Fruit fly (Drosophila melanogaster): ENCODE measurements around the gene CG33099.

The CG33099 gene

dm6 chr3R:22536504-22537423 is 6.4 kb upstream of the CG33099 start (continued):
- TF ChIP-seq Hr51 (GFP tag; optimal IDR thresholded peaks at IDR 0.05) (peak in 1 of 2 experiments; percentile 77), CG3726 (GFP tag; IDR thresholded peaks at IDR 0.05) (0 out of 3 replicates have a peak, but pooled peaks have one; percentile 31), Oaz (GFP tag; IDR thresholded peaks at IDR 0.05) (peak; percentile 40; the same call in 1 of the 2 replicates), Deaf1 (tag; optimal IDR thresholded peaks at IDR 0.05) (peak; percentile 33), slbo (GFP tag; IDR thresholded peaks at IDR 0.05) (peak; percentile 47; the same call in 1 of the 2 replicates), CG17359 (tag; optimal IDR thresholded peaks at IDR 0.05) (peak; percentile 59), CG12071 (GFP tag; optimal IDR thresholded peaks at IDR 0.05) (peak; percentile 11), az2 (GFP tag; optimal IDR thresholded peaks at IDR 0.05) (peak; percentile 29), ken (GFP tag; IDR thresholded peaks at IDR 0.05) (0 out of 3 replicates have a peak, but pooled peaks have one; percentile 14), CG3065 (GFP tag; optimal IDR thresholded peaks at IDR 0.05) (no peak), Xbp1 (GFP tag; optimal IDR thresholded peaks at IDR 0.05) (peak; percentile 44), CG11696 (GFP tag; IDR thresholded peaks at IDR 0.05) (0 out of 2 replicates have a peak, but pooled peaks have one; percentile 13), CG3281 (GFP tag; optimal IDR thresholded peaks at IDR 0.05) (peak; percentile 35), CG3407 (GFP tag; optimal IDR thresholded peaks at IDR 0.05) (no peak), lmd (GFP tag; IDR thresholded peaks at IDR 0.05) (peak; percentile 39; the same call in 1 of the 2 replicates), chm (GFP tag; IDR thresholded peaks at IDR 0.05) (0 out of 2 replicates have a peak, but pooled peaks have one; percentile 6), CG15601 (tag; optimal IDR thresholded peaks at IDR 0.05) (peak; percentile 20), Xrp1 (GFP tag; IDR thresholded peaks at IDR 0.05) (peak; percentile 46; the same call in 1 of the 2 replicates), CG7556 (GFP tag; optimal IDR thresholded peaks at IDR 0.05) (peak; percentile 39), CG30403 (GFP tag; optimal IDR thresholded peaks at IDR 0.05) (peak; percentile 54), Dbx (GFP tag; IDR thresholded peaks at IDR 0.05) (no peak), chinmo (GFP tag; IDR thresholded peaks at IDR 0.05; ENCODE audit: partially characterized antibody) (peak; percentile 55; the same call in 3 of the 4 replicates), Aef1 (GFP tag; IDR thresholded peaks at IDR 0.05) (peak; percentile 43; the same call in 2 of the 3 replicates), Fer3 (tag; optimal IDR thresholded peaks at IDR 0.05) (peak; percentile 37), CG17361 (GFP tag; IDR thresholded peaks at IDR 0.05) (0 out of 3 replicates have a peak, but pooled peaks have one; percentile 49), Oli (tag; optimal IDR thresholded peaks at IDR 0.05) (peak; percentile 55), CoRest (tag; optimal IDR thresholded peaks at IDR 0.05) (peak; percentile 51), ind (GFP tag; optimal IDR thresholded peaks at IDR 0.05) (peak; percentile 22), CG15073 (GFP tag; optimal IDR thresholded peaks at IDR 0.05) (no peak), Drgx (GFP tag; IDR thresholded peaks at IDR 0.05) (0 out of 2 replicates have a peak, but pooled peaks have one; percentile 13), CG5953 (GFP tag; IDR thresholded peaks at IDR 0.05) (no peak), insv (GFP tag; optimal IDR thresholded peaks at IDR 0.05) (no peak), dysf (GFP tag; IDR thresholded peaks at IDR 0.05) (peak; percentile 68), CG1792 (GFP tag; optimal IDR thresholded peaks at IDR 0.05) (peak; percentile 11), Meics (GFP tag; optimal IDR thresholded peaks at IDR 0.05) (peak; percentile 27), CG10979 (tag; optimal IDR thresholded peaks at IDR 0.05) (peak; percentile 44), CG9437 (GFP tag; optimal IDR thresholded peaks at IDR 0.05) (peak; percentile 11), CG9609 (GFP tag; optimal IDR thresholded peaks at IDR 0.05) (no peak), lab (GFP tag; optimal IDR thresholded peaks at IDR 0.05) (peak; percentile 37), CG34422 (GFP tag; IDR thresholded peaks at IDR 0.05) (no peak), CG5180 (GFP tag; optimal IDR thresholded peaks at IDR 0.05) (peak; percentile 27), CG7372 (GFP tag; IDR thresholded peaks at IDR 0.05) (no peak), CG10209 (GFP tag; optimal IDR thresholded peaks at IDR 0.05) (peak; percentile 28), CG10147 (GFP tag; optimal IDR thresholded peaks at IDR 0.05) (peak; percentile 9), CG6813 (GFP tag; optimal IDR thresholded peaks at IDR 0.05) (peak; percentile 27), Med (GFP tag) (peak; percentile 82), Abd-B (GFP tag; optimal IDR thresholded peaks at IDR 0.05) (peak; percentile 17)

Data from whole organism, embryonic.